Fruit fly (Drosophila melanogaster) whole organism, wandering third instar larva: Measurements from ENCODE around the gene CG31897.

ENCODE experiments used
- CG32264 ChIP-seq: fragments of 200-800 bp; sonication (Bioruptor generic); optimal IDR thresholded peaks from 2 replicates; lab custom pipeline; 2016; ENCODE audit warnings: missing biosample characterization, missing genetic modification characterization
- Dif ChIP-seq: fragments of 200-275, 200-300 bp; sonication (Bioruptor generic); optimal IDR thresholded peaks from 2 replicates; lab custom pipeline; 2018; ENCODE audit warnings: missing biosample characterization, missing genetic modification characterization; ENCODE audit not compliant: partially characterized antibody
- HLH106 ChIP-seq: fragments of 200-800 bp; optimal IDR thresholded peaks from 3 replicates; lab custom pipeline; 2019; ENCODE audit warnings: missing biosample characterization, mild to moderate bottlenecking, missing genetic modification characterization, moderate library complexity
- Hnf4 ChIP-seq: fragments of 200-800 bp; sonication (Bioruptor generic); optimal IDR thresholded peaks from 2 replicates; lab custom pipeline; 2016; ENCODE audit warnings: missing biosample characterization, mild to moderate bottlenecking, missing genetic modification characterization
- Hr83 ChIP-seq: fragments of 200-300 bp; sonication (Bioruptor generic); optimal IDR thresholded peaks from 2 replicates; lab custom pipeline; 2016; ENCODE audit warnings: missing biosample characterization, mild to moderate bottlenecking, missing genetic modification characterization, moderate library complexity; ENCODE audit not compliant: poor library complexity, severe bottlenecking
- Jra ChIP-seq: sonication (Bioruptor generic); optimal IDR thresholded peaks from 2 replicates; lab custom pipeline; 2016; ENCODE audit warnings: missing biosample characterization, missing genetic modification characterization
- N ChIP-seq: fragments of >200 bp; optimal IDR thresholded peaks from 2 replicates; lab custom pipeline; 2018; ENCODE audit warnings: missing biosample characterization, missing external identifiers, missing genetic modification characterization
- br ChIP-seq: fragments of 200-800 bp; sonication (Bioruptor generic); optimal IDR thresholded peaks from 2 replicates; lab custom pipeline; 2016; ENCODE audit warnings: missing biosample characterization, missing genetic modification characterization
- dsf ChIP-seq: sonication (Bioruptor generic); optimal IDR thresholded peaks from 2 replicates; lab custom pipeline; 2016; ENCODE audit warnings: missing biosample characterization, missing genetic modification characterization, borderline replicate concordance
- ey ChIP-seq: fragments of 200-800 bp; sonication (Bioruptor generic); optimal IDR thresholded peaks from 2 replicates; lab custom pipeline; 2016; ENCODE audit warnings: missing biosample characterization, missing genetic modification characterization
- fru ChIP-seq: fragments of 200-800 bp; sonication (Bioruptor generic); optimal IDR thresholded peaks from 3 replicates; lab custom pipeline; 2016; ENCODE audit warnings: missing biosample characterization, mild to moderate bottlenecking, missing genetic modification characterization
- h ChIP-seq: fragments of 200-800 bp; sonication (Bioruptor generic); optimal IDR thresholded peaks from 3 replicates; lab custom pipeline; 2016; ENCODE audit warnings: missing biosample characterization, mild to moderate bottlenecking, missing genetic modification characterization
- jim ChIP-seq: fragments of 175-275, 200-325 bp; sonication (Bioruptor generic); optimal IDR thresholded peaks from 2 replicates; lab custom pipeline; 2016; ENCODE audit warnings: missing biosample characterization, mild to moderate bottlenecking, missing genetic modification characterization
- lola ChIP-seq: fragments of >200 bp; optimal IDR thresholded peaks from 2 replicates; lab custom pipeline; 2017; ENCODE audit warnings: missing biosample characterization, missing genetic modification characterization
- sv ChIP-seq: fragments of 200-800 bp; sonication (Bioruptor generic); optimal IDR thresholded peaks from 3 replicates; lab custom pipeline; 2016; ENCODE audit warnings: missing biosample characterization, missing genetic modification characterization
- woc ChIP-seq: sonication (Bioruptor generic); optimal IDR thresholded peaks from 2 replicates; lab custom pipeline; 2016; ENCODE audit warnings: missing biosample characterization, mild to moderate bottlenecking, missing genetic modification characterization

The CG31897 gene

dm6 chr2L:8488735-8489134 is 46.5 kb downstream of the CG31897 start, which contains the start of gene CG13088:
Gene CG13088, plus strand, starts transcription at chr2L:8488981.
- TF ChIP-seq Hr83 (GFP tag; lab: Kevin White, UChicago) (peak; percentile 74), jim (no peak), Jra (GFP tag; lab: Kevin White, UChicago) (peak; percentile 22), woc (GFP tag; lab: Kevin White, UChicago) (no peak), N (peak; percentile 39), CG32264 (GFP tag; lab: Kevin White, UChicago) (peak; percentile 4), dsf (GFP tag; lab: Kevin White, UChicago) (peak; percentile 56), br (GFP tag; lab: Kevin White, UChicago) (peak; percentile 4), HLH106 (tag; lab: Kevin White, UChicago) (no peak), fru (GFP tag; lab: Kevin White, UChicago) (peak; percentile 14), ey (GFP tag; lab: Kevin White, UChicago) (no peak), Dif (GFP tag; lab: Kevin White, UChicago) (peak; percentile 28), Hnf4 (GFP tag; lab: Kevin White, UChicago) (peak; percentile 67), h (peak; percentile 56)

dm6 chr2L:8490439-8490838 is 48.2 kb downstream of the CG31897 start, which contains the start of gene CG43400:
Gene CG43400, plus strand, starts transcription at chr2L:8490739.
- TF ChIP-seq lola (no peak), sv (no peak)
- TF ChIP-seq, all 38 proteins: peak for 0
